Fruit fly (Drosophila melanogaster): ENCODE results near the gene CG31913.

Gene CG31913

dm6 chr2L:5778157-5778556, 5.7 kb upstream of the CG31913 start (continued):
- TF ChIP-seq CG14050 (GFP tag; IDR thresholded peaks at IDR 0.05), result no peak
- TF ChIP-seq Deaf1 (tag; optimal IDR thresholded peaks at IDR 0.05), result no peak
- TF ChIP-seq amos (GFP tag; IDR thresholded peaks at IDR 0.05; ENCODE audit: partially characterized antibody), result no peak; the same call in 1 of the 2 replicates
- TF ChIP-seq ranshi (GFP tag; IDR thresholded peaks at IDR 0.05), result no peak
- no peak for TF ChIP-seq Hr3 (GFP tag; optimal IDR thresholded peaks at IDR 0.05)
- TF ChIP-seq hkb (optimal IDR thresholded peaks at IDR 0.05), result no peak
- no peak for TF ChIP-seq hkb (GFP tag; IDR thresholded peaks at IDR 0.05)
- no peak for TF ChIP-seq wek (GFP tag; optimal IDR thresholded peaks at IDR 0.05)
- no peak for TF ChIP-seq toy (GFP tag; IDR thresholded peaks at IDR 0.05)
- TF ChIP-seq CG12942 (GFP tag; optimal IDR thresholded peaks at IDR 0.05), result no peak
- TF ChIP-seq CG30020 (tag; optimal IDR thresholded peaks at IDR 0.05), result no peak
- TF ChIP-seq Xrp1 (GFP tag; IDR thresholded peaks at IDR 0.05), result peak; percentile 41; the same call in 1 of the 2 replicates
- TF ChIP-seq sd (tag; optimal IDR thresholded peaks at IDR 0.05), result no peak
- TF ChIP-seq CG9817 (tag; optimal IDR thresholded peaks at IDR 0.05), result no peak
- TF ChIP-seq nerfin-1 (tag; optimal IDR thresholded peaks at IDR 0.05), result no peak
- TF ChIP-seq Nf-YB (GFP tag; optimal IDR thresholded peaks at IDR 0.05), result no peak
- no peak for TF ChIP-seq CG15011 (GFP tag; optimal IDR thresholded peaks at IDR 0.05)
- no peak for TF ChIP-seq ssp (GFP tag; IDR thresholded peaks at IDR 0.05)
- no peak for TF ChIP-seq Camta (GFP tag; optimal IDR thresholded peaks at IDR 0.05)
- 0 out of 2 replicates have a peak, but pooled peaks have one; percentile 32 for TF ChIP-seq Rfx (GFP tag; IDR thresholded peaks at IDR 0.05)
- TF ChIP-seq lilli (GFP tag; optimal IDR thresholded peaks at IDR 0.05), result peak; percentile 6
- peak; percentile 3 for TF ChIP-seq cwo (GFP tag; optimal IDR thresholded peaks at IDR 0.05)
- no peak for TF ChIP-seq CG10959 (GFP tag; IDR thresholded peaks at IDR 0.05)
- TF ChIP-seq Fer1 (GFP tag; optimal IDR thresholded peaks at IDR 0.05), result peak; percentile 34
- no peak for TF ChIP-seq CG4730 (GFP tag; IDR thresholded peaks at IDR 0.05)
- no peak for TF ChIP-seq Mrtf (GFP tag; IDR thresholded peaks at IDR 0.05)
- TF ChIP-seq CG6272 (GFP tag; IDR thresholded peaks at IDR 0.05), result no peak
- TF ChIP-seq ind (GFP tag; optimal IDR thresholded peaks at IDR 0.05), result peak; percentile 31
- TF ChIP-seq HLH54F (GFP tag; optimal IDR thresholded peaks at IDR 0.05), result peak; percentile 5
- TF ChIP-seq CG18599 (GFP tag; optimal IDR thresholded peaks at IDR 0.05), result peak; percentile 52
- TF ChIP-seq Ada2b (GFP tag; IDR thresholded peaks at IDR 0.05), result no peak
- no peak for TF ChIP-seq CG6683 (GFP tag; optimal IDR thresholded peaks at IDR 0.05)
- no peak for TF ChIP-seq CG5953 (GFP tag; IDR thresholded peaks at IDR 0.05)
- peak; percentile 54 for TF ChIP-seq Bgb (GFP tag; IDR thresholded peaks at IDR 0.05; ENCODE audit: partially characterized antibody)
- peak; percentile 79 for TF ChIP-seq tna (GFP tag; IDR thresholded peaks at IDR 0.05; ENCODE audit: partially characterized antibody)
- TF ChIP-seq dysf (GFP tag; IDR thresholded peaks at IDR 0.05), result peak; percentile 66
- no peak for TF ChIP-seq Hr39 (optimal IDR thresholded peaks at IDR 0.05)
- TF ChIP-seq pros (GFP tag; optimal IDR thresholded peaks at IDR 0.05), result no peak
- no peak for TF ChIP-seq ewg (GFP tag; optimal IDR thresholded peaks at IDR 0.05)
- TF ChIP-seq CG16863 (GFP tag; optimal IDR thresholded peaks at IDR 0.05), result no peak
- TF ChIP-seq Vsx1 (GFP tag; optimal IDR thresholded peaks at IDR 0.05), result no peak
- no peak for TF ChIP-seq oc (tag; optimal IDR thresholded peaks at IDR 0.05)
- no peak for TF ChIP-seq CG31388 (GFP tag; optimal IDR thresholded peaks at IDR 0.05)
- TF ChIP-seq CG8290 (GFP tag; optimal IDR thresholded peaks at IDR 0.05), result no peak
- TF ChIP-seq CG8290 (tag; optimal IDR thresholded peaks at IDR 0.05), result peak in 1 of 2 experiments; percentile 21
- TF ChIP-seq CG8478 (optimal IDR thresholded peaks at IDR 0.05), result no peak
- no peak for TF ChIP-seq CG31441 (GFP tag; IDR thresholded peaks at IDR 0.05)
- TF ChIP-seq CG10654 (GFP tag; optimal IDR thresholded peaks at IDR 0.05), result no peak
- TF ChIP-seq Meics (GFP tag; optimal IDR thresholded peaks at IDR 0.05), result peak; percentile 44
- no peak for TF ChIP-seq CG2712 (tag; optimal IDR thresholded peaks at IDR 0.05)
- peak; percentile 48 for TF ChIP-seq CG12769 (tag; optimal IDR thresholded peaks at IDR 0.05)
- no peak for TF ChIP-seq CG8089 (GFP tag; optimal IDR thresholded peaks at IDR 0.05)

All from whole organism, embryonic.